Worm (Caenorhabditis elegans): ENCODE measurements around the gene acp-3.

acp-3 gene

DNA sequence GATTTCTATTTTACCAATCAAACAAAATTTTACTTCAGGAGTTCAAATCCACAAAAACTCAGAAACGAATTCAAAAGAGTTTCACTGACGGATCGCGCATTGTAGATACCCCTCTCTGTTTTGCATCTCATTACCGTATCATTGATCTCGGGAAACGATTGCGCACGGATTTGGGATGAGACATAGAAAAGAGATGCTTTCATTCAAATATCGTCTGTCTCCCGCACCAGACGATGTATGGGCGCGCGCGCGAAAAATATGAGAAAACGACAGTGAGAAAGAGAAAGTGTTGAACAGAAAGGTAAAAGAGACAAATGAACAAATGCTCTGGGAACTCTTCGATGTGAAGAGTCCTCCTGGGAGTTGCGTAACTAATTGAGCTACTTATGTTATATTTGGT, 25.9 kb downstream of the acp-3 start:
- TF ChIP-seq ceh-36 (tag; optimal IDR thresholded peaks at IDR 0.05) (no peak), tra-4 (tag; optimal IDR thresholded peaks at IDR 0.05) (no peak), ets-7 (tag; optimal IDR thresholded peaks at IDR 0.05) (no peak)

DNA sequence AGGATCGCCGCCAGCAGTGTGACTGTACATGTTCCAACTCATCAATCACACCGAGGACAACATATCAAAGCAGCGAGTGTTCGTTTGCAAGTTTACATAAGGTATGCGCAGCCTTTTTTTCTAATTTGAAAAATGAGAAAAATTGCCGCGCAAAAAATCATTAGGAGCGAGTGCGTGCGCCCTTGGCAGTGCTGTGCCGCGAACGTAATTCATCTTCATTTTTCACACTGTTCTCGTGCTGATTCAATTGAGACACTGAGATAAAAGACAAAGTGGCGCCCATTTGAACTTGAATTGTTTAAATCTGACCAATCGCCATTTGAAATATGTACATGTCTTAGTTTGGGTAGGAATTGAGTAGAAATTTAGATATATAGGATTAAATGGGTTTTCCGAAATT, 27.4 kb downstream of the acp-3 start:
- TF ChIP-seq scrt-1 (GFP tag; IDR thresholded peaks at IDR 0.05) (no peak), sea-1 (GFP tag; conservative IDR thresholded peaks at IDR 0.05) (no peak), ama-1 (optimal IDR thresholded peaks at IDR 0.05) (no peak), ets-7 (tag; optimal IDR thresholded peaks at IDR 0.05) (no peak), tra-4 (tag; optimal IDR thresholded peaks at IDR 0.05) (no peak), hnd-1 (tag; optimal IDR thresholded peaks at IDR 0.05) (no peak), hmg-4 (GFP tag; optimal IDR thresholded peaks at IDR 0.05) (no peak), flt-1 (GFP tag; IDR thresholded peaks at IDR 0.05) (no peak), ceh-36 (tag; optimal IDR thresholded peaks at IDR 0.05) (no peak)

DNA sequence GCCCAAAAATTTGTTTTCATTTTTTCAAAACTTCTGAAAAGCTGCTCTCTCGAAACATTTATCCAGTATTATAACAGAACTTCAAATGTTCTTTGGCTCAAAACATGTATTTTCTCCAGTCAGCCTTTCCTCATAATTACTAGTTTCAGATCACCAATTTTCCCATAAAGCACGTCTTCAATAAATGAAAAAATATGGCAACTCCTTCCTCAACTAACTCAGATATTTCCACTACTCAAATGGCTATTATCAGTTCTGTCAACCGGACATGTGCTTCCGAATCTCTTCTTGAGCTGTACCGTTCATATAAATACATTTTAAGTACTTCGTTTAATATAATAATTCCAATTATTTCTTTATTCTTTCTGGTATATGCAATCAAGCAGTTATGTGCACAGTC, 29.4 kb downstream of the acp-3 start, which contains the start of gene sra-13:
Gene sra-13 (plus strand): TSS at position 195 of the 400 bp plus-strand sequence.
- no peak for TF ChIP-seq scrt-1 (GFP tag; IDR thresholded peaks at IDR 0.05)
- TF ChIP-seq aly-1 (tag; optimal IDR thresholded peaks at IDR 0.05) = no peak
- no peak for TF ChIP-seq hmg-4 (GFP tag; optimal IDR thresholded peaks at IDR 0.05)
- TF ChIP-seq ceh-13 (GFP tag; optimal IDR thresholded peaks at IDR 0.05) = no peak
- no peak for TF ChIP-seq tbx-37 (GFP tag; conservative IDR thresholded peaks at IDR 0.05)
- no peak for TF ChIP-seq B0310.2 (tag; optimal IDR thresholded peaks at IDR 0.05)

DNA sequence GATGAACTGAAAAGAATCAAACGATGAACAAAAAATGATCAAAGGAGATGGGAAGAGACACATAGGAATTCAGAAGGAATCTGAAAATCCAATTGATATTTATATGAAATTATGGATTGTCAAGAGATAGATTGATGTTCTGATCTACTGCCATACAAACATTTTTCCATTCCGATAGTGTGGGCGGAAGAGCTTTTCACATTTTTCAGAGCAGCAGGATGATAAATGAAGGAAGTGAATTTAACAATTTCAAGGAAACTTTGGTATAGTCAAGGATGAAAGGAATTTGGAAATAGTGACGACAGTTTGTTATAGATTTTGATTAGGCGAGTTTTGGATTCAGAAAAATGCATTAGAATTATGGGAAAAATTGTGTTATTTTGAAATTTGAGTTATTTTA, 31.6 kb downstream of the acp-3 start, which contains the start of gene ubc-24:
Gene ubc-24 (plus strand): TSS at position 301 of the 400 bp plus-strand sequence.
- TF ChIP-seq B0310.2 (tag; optimal IDR thresholded peaks at IDR 0.05) = no peak
- no peak for TF ChIP-seq aly-1 (tag; optimal IDR thresholded peaks at IDR 0.05)
- no peak for TF ChIP-seq ama-1 (optimal IDR thresholded peaks at IDR 0.05)
- no peak for TF ChIP-seq F13C5.2 (tag; optimal IDR thresholded peaks at IDR 0.05)
- no peak for TF ChIP-seq sea-1 (GFP tag; conservative IDR thresholded peaks at IDR 0.05)
- TF ChIP-seq hmbx-1 (tag; optimal IDR thresholded peaks at IDR 0.05) = no peak

DNA sequence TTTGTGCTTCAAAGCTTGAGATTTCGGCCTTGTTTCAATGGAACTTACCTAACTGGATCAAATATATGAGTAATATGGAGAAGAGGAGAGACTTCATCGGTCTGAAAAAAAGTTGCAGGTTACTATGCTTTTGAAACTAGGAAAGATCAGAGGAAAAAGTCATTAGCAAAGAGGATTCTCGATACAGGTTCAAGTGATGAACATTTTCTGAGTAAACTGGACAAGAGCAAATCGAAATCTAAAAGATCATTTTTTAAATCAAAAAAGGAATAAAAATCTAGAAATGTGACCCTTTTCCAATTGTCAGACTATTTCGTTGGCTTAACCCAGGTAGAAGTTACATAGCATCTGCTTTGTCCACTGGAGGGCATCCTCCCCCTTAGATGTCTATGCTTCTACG, 32.2 kb downstream of the acp-3 start, which contains the start of gene skpo-1:
Gene skpo-1 (minus strand): TSS at position 101 of the 400 bp plus-strand sequence.
- TF ChIP-seq tbx-37 (GFP tag; conservative IDR thresholded peaks at IDR 0.05) (no peak), ceh-36 (tag; optimal IDR thresholded peaks at IDR 0.05) (no peak), hmg-4 (GFP tag; optimal IDR thresholded peaks at IDR 0.05) (no peak), tra-4 (tag; optimal IDR thresholded peaks at IDR 0.05) (no peak), hnd-1 (tag; optimal IDR thresholded peaks at IDR 0.05) (no peak), tbx-11 (GFP tag; IDR thresholded peaks at IDR 0.05) (no peak), aly-1 (tag; optimal IDR thresholded peaks at IDR 0.05) (no peak), ama-1 (optimal IDR thresholded peaks at IDR 0.05) (no peak), ets-7 (tag; optimal IDR thresholded peaks at IDR 0.05) (no peak), sea-1 (GFP tag; conservative IDR thresholded peaks at IDR 0.05) (no peak), B0310.2 (tag; optimal IDR thresholded peaks at IDR 0.05) (no peak), ceh-13 (GFP tag; optimal IDR thresholded peaks at IDR 0.05) (no peak), pes-1 (GFP tag; IDR thresholded peaks at IDR 0.05) (no peak), flt-1 (GFP tag; IDR thresholded peaks at IDR 0.05) (no peak), hmbx-1 (tag; optimal IDR thresholded peaks at IDR 0.05) (no peak), F13C5.2 (tag; optimal IDR thresholded peaks at IDR 0.05) (no peak), scrt-1 (GFP tag; IDR thresholded peaks at IDR 0.05) (no peak)

DNA sequence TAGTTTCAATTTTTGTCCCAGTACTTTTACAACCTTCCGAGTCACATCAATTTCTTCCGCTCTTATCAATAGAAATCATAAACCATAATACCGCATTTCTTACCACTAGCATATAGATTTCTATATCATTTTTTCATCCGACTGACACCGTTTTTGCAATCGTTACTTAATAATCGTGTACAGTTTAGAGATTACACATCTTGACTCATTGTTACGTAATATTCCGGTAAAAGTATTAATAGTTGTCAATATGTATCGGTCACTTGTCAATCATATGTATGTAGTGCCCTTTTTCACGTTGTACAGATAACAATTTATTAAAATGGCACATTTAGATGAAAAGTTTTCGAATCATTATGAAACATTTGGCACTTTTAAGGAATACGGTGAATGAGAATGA, 36.9 kb downstream of the acp-3 start:
- TF ChIP-seq ets-7 (tag; optimal IDR thresholded peaks at IDR 0.05) (no peak), tbx-37 (GFP tag; conservative IDR thresholded peaks at IDR 0.05) (no peak)

DNA sequence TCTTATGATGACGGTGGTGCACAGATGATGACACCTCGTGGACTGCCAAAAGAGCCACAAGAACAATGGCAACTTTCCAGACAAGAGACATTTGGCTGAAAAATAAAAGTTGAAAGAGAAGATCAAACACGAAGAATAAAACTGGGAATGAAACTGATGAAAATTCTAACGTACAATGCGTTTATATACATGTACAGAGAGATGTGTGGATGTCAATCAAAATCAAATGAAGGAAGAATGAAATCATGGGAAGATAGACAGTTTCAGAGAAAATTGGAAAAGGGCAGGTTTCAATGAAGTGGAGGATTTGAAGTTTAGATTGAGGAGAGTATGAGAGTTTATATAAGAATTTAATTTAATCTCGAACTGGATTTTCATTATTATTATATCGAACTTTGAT, 37.9 kb downstream of the acp-3 start, which contains the start of gene dod-23:
Gene dod-23 (minus strand): TSS at position 101 of the 400 bp plus-strand sequence.
- TF ChIP-seq pes-1 (GFP tag; IDR thresholded peaks at IDR 0.05) (no peak), tbx-37 (GFP tag; conservative IDR thresholded peaks at IDR 0.05) (no peak), tra-4 (tag; optimal IDR thresholded peaks at IDR 0.05) (no peak), B0310.2 (tag; optimal IDR thresholded peaks at IDR 0.05) (no peak), aly-1 (tag; optimal IDR thresholded peaks at IDR 0.05) (no peak), F13C5.2 (tag; optimal IDR thresholded peaks at IDR 0.05) (no peak)

DNA sequence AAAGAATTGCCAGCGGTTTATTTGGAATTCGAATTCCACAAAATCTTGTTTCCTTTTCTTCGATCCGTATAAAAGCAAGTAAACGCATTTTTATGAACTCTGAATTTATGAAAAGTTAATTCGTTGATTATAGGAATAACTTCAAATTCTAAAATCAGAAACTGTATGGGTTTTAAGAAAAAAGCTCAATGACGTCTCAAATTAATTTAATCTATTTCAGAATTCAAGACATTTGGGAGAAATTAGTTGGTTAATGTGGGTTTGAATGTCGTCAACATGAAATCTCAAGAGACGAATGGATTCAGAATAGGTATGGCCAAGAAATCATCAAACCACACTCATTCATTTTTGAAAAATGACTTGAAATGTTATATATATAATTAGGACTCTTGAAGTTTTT, 40.9 kb downstream of the acp-3 start, which contains the start of gene F49E12.7:
Gene F49E12.7 (minus strand): TSS at position 101 of the 400 bp plus-strand sequence.
- no peak for TF ChIP-seq ceh-36 (tag; optimal IDR thresholded peaks at IDR 0.05)
- TF ChIP-seq tra-4 (tag; optimal IDR thresholded peaks at IDR 0.05) = no peak
- no peak for TF ChIP-seq B0310.2 (tag; optimal IDR thresholded peaks at IDR 0.05)
- no peak for TF ChIP-seq hnd-1 (tag; optimal IDR thresholded peaks at IDR 0.05)
- TF ChIP-seq tbx-11 (GFP tag; IDR thresholded peaks at IDR 0.05) = no peak
- no peak for TF ChIP-seq hmbx-1 (tag; optimal IDR thresholded peaks at IDR 0.05)
- no peak for TF ChIP-seq hmg-4 (GFP tag; optimal IDR thresholded peaks at IDR 0.05)
- no peak for TF ChIP-seq scrt-1 (GFP tag; IDR thresholded peaks at IDR 0.05)
- TF ChIP-seq ets-7 (tag; optimal IDR thresholded peaks at IDR 0.05) = no peak
- TF ChIP-seq ceh-13 (GFP tag; optimal IDR thresholded peaks at IDR 0.05) = no peak
- no peak for TF ChIP-seq pes-1 (GFP tag; IDR thresholded peaks at IDR 0.05)

DNA sequence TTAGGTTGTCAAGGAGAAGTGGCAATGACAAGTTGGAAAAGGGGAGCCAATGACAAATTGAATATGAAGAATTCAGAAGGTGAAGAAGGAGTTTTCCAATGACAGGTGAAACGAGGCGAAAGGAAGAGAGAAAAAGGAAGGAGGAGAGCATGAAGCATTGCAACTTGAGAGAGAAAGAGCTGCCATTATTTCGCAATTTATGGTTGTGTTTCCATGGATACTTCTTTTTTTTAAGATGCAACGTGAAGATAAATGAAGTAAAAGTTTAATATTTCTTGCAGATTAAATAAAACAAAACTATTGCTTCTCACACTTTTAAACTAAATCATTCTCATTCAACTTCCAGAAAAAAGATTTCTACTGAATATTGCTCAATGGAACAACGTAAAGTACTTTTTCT, 42.7 kb downstream of the acp-3 start, which contains the start of gene F49E12.8:
Gene F49E12.8 (minus strand): TSS at position 101 of the 400 bp plus-strand sequence.
- TF ChIP-seq flt-1 (GFP tag; IDR thresholded peaks at IDR 0.05) (no peak), scrt-1 (GFP tag; IDR thresholded peaks at IDR 0.05) (no peak), pes-1 (GFP tag; IDR thresholded peaks at IDR 0.05) (no peak), tbx-37 (GFP tag; conservative IDR thresholded peaks at IDR 0.05) (no peak), ceh-13 (GFP tag; optimal IDR thresholded peaks at IDR 0.05) (no peak), B0310.2 (tag; optimal IDR thresholded peaks at IDR 0.05) (no peak), ets-7 (tag; optimal IDR thresholded peaks at IDR 0.05) (no peak), F13C5.2 (tag; optimal IDR thresholded peaks at IDR 0.05) (no peak)

All from whole organism, early embryonic.